Fruit fly (Drosophila melanogaster): ENCODE measurements around the gene LysS.
"Not testable (repeated sequence)": the region's sequence is repeated elsewhere in the genome, so short reads cannot be mapped to it uniquely, and the experiment has no call there.

- TF ChIP-seq woc (GFP tag; optimal IDR thresholded peaks at IDR 0.05); CrebA (GFP tag; optimal IDR thresholded peaks at IDR 0.05; ENCODE audit: borderline replicate concordance); GATAd (GFP tag; optimal IDR thresholded peaks at IDR 0.05); Jra (GFP tag; optimal IDR thresholded peaks at IDR 0.05); jim (GFP tag; optimal IDR thresholded peaks at IDR 0.05); Vsx2 (GFP tag; optimal IDR thresholded peaks at IDR 0.05; ENCODE audit: partially characterized antibody): not testable (repeated sequence)
Observed at dm6 chr3L:1245810-1246209, 18.3 kb downstream of the LysS start, which contains the start of gene Klp61F.

Measured in whole organism, wandering third instar larva.